Fruit fly (Drosophila melanogaster): ENCODE measurements around the gene CycD.

- TF ChIP-seq Blimp-1 (GFP tag; optimal IDR thresholded peaks at IDR 0.05), result no peak
- TF ChIP-seq Ada2b (GFP tag; IDR thresholded peaks at IDR 0.05), result no peak
- TF ChIP-seq CG10267 (tag; optimal IDR thresholded peaks at IDR 0.05), result no peak
- no peak for TF ChIP-seq sr (GFP tag; IDR thresholded peaks at IDR 0.05)
- no peak for TF ChIP-seq D (optimal IDR thresholded peaks at IDR 0.05)
- TF ChIP-seq D (GFP tag; optimal IDR thresholded peaks at IDR 0.05), result no peak
Measured at dm6 chrX:15910570-15910969, 1.1 kb upstream of the CycD start, which contains the start of gene Lrp4.

All from whole organism, embryonic.